Worm (Caenorhabditis elegans) whole organism, early embryonic: ENCODE measurements around the gene F25E5.16.

Experiments
- B0310.2 ChIP-seq: sonication (generic microtip); optimal IDR thresholded peaks from 2 replicates; lab custom pipeline; 2016; ENCODE audit warnings: mild to moderate bottlenecking, missing genetic modification characterization, missing compliant biosample characterization
- F13C5.2 ChIP-seq: sonication (generic microtip); optimal IDR thresholded peaks from 2 replicates; lab custom pipeline; 2017; ENCODE audit warnings: mild to moderate bottlenecking, missing genetic modification characterization, inconsistent platforms, missing compliant biosample characterization
- ama-1 ChIP-seq: fragments of 150-350 bp; optimal IDR thresholded peaks from 2 replicates; lab custom pipeline; 2014
- ets-7 ChIP-seq: sonication (generic microtip); optimal IDR thresholded peaks from 2 replicates; lab custom pipeline; 2016; ENCODE audit warnings: missing genotype, missing genetic modification characterization, missing compliant biosample characterization
- flt-1 ChIP-seq: fragments of 200-800 bp; sonication (Bioruptor generic); IDR thresholded peaks from 2 replicates; pipeline ENCODE4 v1.3.6; 2022; ENCODE audit warnings: missing genetic modification characterization, missing compliant biosample characterization
- hmbx-1 ChIP-seq: sonication (generic microtip); optimal IDR thresholded peaks from 2 replicates; lab custom pipeline; 2016; ENCODE audit warnings: mild to moderate bottlenecking, missing genetic modification characterization, missing compliant biosample characterization
- hmg-4 ChIP-seq: fragments of 200-800 bp; sonication (Bioruptor generic); optimal IDR thresholded peaks from 2 replicates; lab custom pipeline; 2018; ENCODE audit warnings: mild to moderate bottlenecking, missing genetic modification characterization, missing compliant biosample characterization
- hnd-1 ChIP-seq: sonication (generic microtip); optimal IDR thresholded peaks from 2 replicates; lab custom pipeline; 2016; ENCODE audit warnings: missing genetic modification characterization, missing compliant biosample characterization
- pes-1 ChIP-seq: fragments of 200-800 bp; sonication (Bioruptor generic); IDR thresholded peaks from 2 replicates; pipeline ENCODE4 v1.3.6; 2022; ENCODE audit warnings: missing genetic modification reagents, missing genetic modification characterization, missing compliant biosample characterization
- sea-1 ChIP-seq: fragments of 200-800 bp; sonication (Bioruptor generic); conservative IDR thresholded peaks from 2 replicates; pipeline ENCODE4 v1.3.6; 2022; ENCODE audit warnings: missing genetic modification characterization, missing compliant biosample characterization
- tbx-37 ChIP-seq: fragments of 200-800 bp; sonication (Bioruptor generic); conservative IDR thresholded peaks from 2 replicates; pipeline ENCODE4 v1.3.6; 2022; ENCODE audit warnings: missing genetic modification reagents, missing genetic modification characterization, missing compliant biosample characterization
- tra-4 ChIP-seq: sonication (generic microtip); optimal IDR thresholded peaks from 2 replicates; lab custom pipeline; 2017; ENCODE audit warnings: missing genetic modification characterization, missing compliant biosample characterization

ce11 chrV:7420162-7420561, 17.9 kb upstream of the F25E5.16 start, which contains the start of gene srxa-4:
- TF ChIP-seq tbx-37, result no peak
- no peak for TF ChIP-seq ama-1 (lab: Kevin White, UChicago)
- TF ChIP-seq flt-1 (GFP tag; lab: Robert Waterston, UW), result no peak
- TF ChIP-seq hmg-4 (GFP tag; lab: Kevin White, UChicago), result no peak
- TF ChIP-seq tra-4 (tag; lab: Kevin White, UChicago), result no peak
- no peak for TF ChIP-seq ets-7 (tag; lab: Kevin White, UChicago)
- TF ChIP-seq hmbx-1, result no peak
- no peak for TF ChIP-seq pes-1 (GFP tag; lab: Robert Waterston, UW)
- no peak for TF ChIP-seq F13C5.2 (tag; lab: Kevin White, UChicago)
- TF ChIP-seq B0310.2 (tag; lab: Kevin White, UChicago), result no peak
- TF ChIP-seq sea-1 (GFP tag; lab: Robert Waterston, UW), result no peak
- TF ChIP-seq hnd-1 (tag; lab: Kevin White, UChicago), result no peak
